Fruit fly (Drosophila melanogaster) whole organism, wandering third instar larva: Measurements from ENCODE around the gene mof.

Experiments used
- Abd-B ChIP-seq: fragments of >200 bp; optimal IDR thresholded peaks from 2 replicates; lab custom pipeline; 2017; ENCODE audit warnings: missing biosample characterization, missing genetic modification characterization
- CG32264 ChIP-seq: fragments of 200-800 bp; sonication (Bioruptor generic); optimal IDR thresholded peaks from 2 replicates; lab custom pipeline; 2016; ENCODE audit warnings: missing biosample characterization, missing genetic modification characterization
- Hr78 ChIP-seq: fragments of >200 bp; optimal IDR thresholded peaks from 2 replicates; lab custom pipeline; 2017; ENCODE audit warnings: missing biosample characterization, missing genetic modification characterization
- Hr83 ChIP-seq: fragments of 200-300 bp; sonication (Bioruptor generic); optimal IDR thresholded peaks from 2 replicates; lab custom pipeline; 2016; ENCODE audit warnings: missing biosample characterization, mild to moderate bottlenecking, missing genetic modification characterization, moderate library complexity; ENCODE audit not compliant: poor library complexity, severe bottlenecking
- Mio ChIP-seq: sonication (Bioruptor generic); optimal IDR thresholded peaks from 2 replicates; lab custom pipeline; 2016; ENCODE audit warnings: missing biosample characterization, missing genetic modification characterization
- ey ChIP-seq: fragments of 200-800 bp; sonication (Bioruptor generic); optimal IDR thresholded peaks from 2 replicates; lab custom pipeline; 2016; ENCODE audit warnings: missing biosample characterization, missing genetic modification characterization
- fru ChIP-seq: fragments of 200-800 bp; sonication (Bioruptor generic); optimal IDR thresholded peaks from 3 replicates; lab custom pipeline; 2016; ENCODE audit warnings: missing biosample characterization, mild to moderate bottlenecking, missing genetic modification characterization
- jim ChIP-seq: fragments of 175-275, 200-325 bp; sonication (Bioruptor generic); optimal IDR thresholded peaks from 2 replicates; lab custom pipeline; 2016; ENCODE audit warnings: missing biosample characterization, mild to moderate bottlenecking, missing genetic modification characterization
- psq ChIP-seq: fragments of 200-800 bp; sonication (Bioruptor generic); optimal IDR thresholded peaks from 3 replicates; lab custom pipeline; 2017; ENCODE audit warnings: missing biosample characterization, mild to moderate bottlenecking, missing genetic modification characterization, moderate library complexity
- sv ChIP-seq: fragments of 200-800 bp; sonication (Bioruptor generic); optimal IDR thresholded peaks from 3 replicates; lab custom pipeline; 2016; ENCODE audit warnings: missing biosample characterization, missing genetic modification characterization
- usp ChIP-seq: fragments of >200 bp; optimal IDR thresholded peaks from 2 replicates; lab custom pipeline; 2017; ENCODE audit warnings: missing biosample characterization, missing genetic modification characterization

DNA sequence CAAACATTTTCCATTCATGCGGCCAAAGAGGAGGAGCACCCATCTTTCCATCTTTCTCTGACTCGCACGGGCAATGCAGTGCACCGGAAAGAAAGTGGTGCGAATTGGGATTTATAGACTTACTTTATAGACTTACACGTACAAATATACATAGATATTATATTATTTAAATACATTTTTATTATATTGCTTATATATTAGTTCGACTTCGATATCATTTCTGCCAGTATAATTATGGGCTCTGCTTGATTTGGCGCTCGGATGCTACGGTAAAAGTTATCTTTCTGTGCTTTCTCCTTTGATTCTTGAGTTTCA lies 28.4 kb upstream of the mof start:
- TF ChIP-seq CG32264 (GFP tag; lab: Kevin White, UChicago) (no peak), psq (GFP tag; lab: Kevin White, UChicago) (no peak), fru (GFP tag; lab: Kevin White, UChicago) (no peak), sv (GFP tag; lab: Kevin White, UChicago) (no peak), jim (GFP tag; lab: Kevin White, UChicago) (no peak), usp (GFP tag; lab: Kevin White, UChicago) (no peak), Hr83 (GFP tag; lab: Kevin White, UChicago) (no peak), ey (GFP tag; lab: Kevin White, UChicago) (no peak), Abd-B (GFP tag; lab: Kevin White, UChicago) (no peak), Hr78 (GFP tag; lab: Kevin White, UChicago) (no peak), Mio (GFP tag; lab: Kevin White, UChicago) (no peak)
